Worm (Caenorhabditis elegans) whole organism, L4 larva: Measurements from ENCODE around the gene sprr-2.
A peak's percentile ranks its signal among the peaks of the same experiment; 100 is the strongest.

Experiments used
- D1046.2 ChIP-seq: fragments of 200-800 bp; sonication (Bioruptor generic); IDR thresholded peaks from 2 replicates; pipeline ENCODE4 v1.3.6; 2022; ENCODE audit warnings: missing genetic modification characterization, missing compliant biosample characterization
- T20F7.1 ChIP-seq: fragments of 200-800 bp; sonication (Bioruptor generic); optimal IDR thresholded peaks from 2 replicates; lab custom pipeline; 2018; ENCODE audit warnings: mild to moderate bottlenecking, missing genetic modification characterization, missing compliant biosample characterization
- T26A8.4 ChIP-seq: fragments of 200-800 bp; sonication (Bioruptor generic); IDR thresholded peaks from 2 replicates; pipeline ENCODE4 v1.3.6; 2022; ENCODE audit warnings: missing genetic modification characterization, missing compliant biosample characterization
- aha-1 ChIP-seq: fragments of 150-350 bp; peaks from one replicate; lab custom pipeline; 2014; ENCODE audit warnings: missing biosample characterization, missing genetic modification characterization
- aly-2 ChIP-seq: sonication (generic microtip); optimal IDR thresholded peaks from 2 replicates; lab custom pipeline; 2018; ENCODE audit warnings: missing biosample characterization, missing genetic modification characterization
- attf-4 ChIP-seq: sonication (generic microtip); optimal IDR thresholded peaks from 3 replicates; lab custom pipeline; 2017; ENCODE audit warnings: missing biosample characterization, missing genetic modification characterization
- ceh-20 ChIP-seq: fragments of 200-800 bp; sonication (Bioruptor generic); IDR thresholded peaks from 2 replicates; pipeline ENCODE4 v1.3.6; 2022; ENCODE audit warnings: missing genetic modification reagents, missing genetic modification characterization, missing compliant biosample characterization
- ceh-28 ChIP-seq: fragments of 150-350 bp; optimal IDR thresholded peaks from 2 replicates; lab custom pipeline; 2014; ENCODE audit warnings: missing biosample characterization, missing genetic modification reagents, missing genetic modification characterization
- ceh-44 ChIP-seq: fragments of 200-800 bp; sonication (Bioruptor generic); IDR thresholded peaks from 2 replicates; pipeline ENCODE4 v1.3.6; 2022; ENCODE audit warnings: missing genetic modification reagents, missing genetic modification characterization, missing compliant biosample characterization
- ceh-62 ChIP-seq: sonication (generic microtip); optimal IDR thresholded peaks from 2 replicates; lab custom pipeline; 2017; ENCODE audit warnings: missing biosample characterization, missing genetic modification characterization
- daf-12 ChIP-seq: fragments of 150-350 bp; optimal IDR thresholded peaks from 2 replicates; lab custom pipeline; 2014; ENCODE audit warnings: missing biosample characterization, missing genetic modification reagents, missing genetic modification characterization
- daf-16 ChIP-seq, 3 experiments: sonication (generic microtip); optimal IDR thresholded peaks; 2 replicates each; lab custom pipeline; 2016 to 2017; ENCODE audit warnings: missing genetic modification characterization in 3 of 3, missing genetic modification reagents in 3 of 3, mild to moderate bottlenecking in 2 of 3, missing compliant biosample characterization in 2 of 3, missing biosample characterization in 1 of 3, moderate library complexity in 1 of 3
- daf-8 ChIP-seq: fragments of 200-800 bp; sonication (Bioruptor generic); IDR thresholded peaks from 2 replicates; pipeline ENCODE4 v1.3.6; 2022; ENCODE audit warnings: missing genetic modification characterization, missing compliant biosample characterization
- dmd-6 ChIP-seq: fragments of 200-800 bp; sonication (Bioruptor generic); IDR thresholded peaks from 2 replicates; pipeline ENCODE4 v1.3.6; 2022; ENCODE audit warnings: missing genetic modification reagents, missing genetic modification characterization, missing compliant biosample characterization
- dve-1 ChIP-seq: sonication (generic microtip); optimal IDR thresholded peaks from 2 replicates; lab custom pipeline; 2017; ENCODE audit warnings: antibody characterized with exemption, mild to moderate bottlenecking, missing genetic modification characterization, missing compliant biosample characterization; ENCODE audit not compliant: insufficient read depth
- egl-43 ChIP-seq: fragments of 200-800 bp; sonication (Bioruptor generic); IDR thresholded peaks from 2 replicates; pipeline ENCODE4 v1.3.6; 2022; ENCODE audit warnings: missing genetic modification reagents, missing genetic modification characterization, missing compliant biosample characterization
- gei-8 ChIP-seq: fragments of 200-800 bp; sonication (Bioruptor generic); optimal IDR thresholded peaks from 2 replicates; lab custom pipeline; 2018; ENCODE audit warnings: mild to moderate bottlenecking, missing genetic modification characterization, missing compliant biosample characterization
- hif-1 ChIP-seq, 2 experiments: sonication (generic microtip); optimal IDR thresholded peaks; 2 replicates each; lab custom pipeline; 2016 to 2017; ENCODE audit warnings: missing compliant biosample characterization in 2 of 2, missing genetic modification characterization in 2 of 2, missing genetic modification reagents in 2 of 2, missing genotype in 2 of 2, mild to moderate bottlenecking in 1 of 2
- hlh-11 ChIP-seq: fragments of 200-800 bp; sonication (Bioruptor generic); optimal IDR thresholded peaks from 2 replicates; lab custom pipeline; 2018; ENCODE audit warnings: mild to moderate bottlenecking, missing genetic modification characterization, missing compliant biosample characterization
- hlh-30 ChIP-seq: sonication (generic microtip); optimal IDR thresholded peaks from 2 replicates; lab custom pipeline; 2017; ENCODE audit warnings: antibody characterized with exemption, mild to moderate bottlenecking, missing genetic modification characterization, missing compliant biosample characterization; ENCODE audit not compliant: insufficient read depth
- lin-29 ChIP-seq: fragments of 200-800 bp; sonication (Bioruptor generic); IDR thresholded peaks from 2 replicates; pipeline ENCODE4 v1.3.6; 2022; ENCODE audit warnings: missing genetic modification reagents, missing genetic modification characterization, missing compliant biosample characterization
- lir-3 ChIP-seq: sonication (generic microtip); optimal IDR thresholded peaks from 2 replicates; lab custom pipeline; 2016; ENCODE audit warnings: mild to moderate bottlenecking, missing genetic modification characterization, missing compliant biosample characterization
- lsy-2 ChIP-seq, 2 experiments: fragments of 150-350 bp in 1 of 2; sonication (generic microtip) in 1 of 2; optimal IDR thresholded peaks; 2 replicates each; lab custom pipeline; 2014 to 2017; ENCODE audit warnings: missing biosample characterization in 2 of 2, missing genetic modification characterization in 2 of 2
- mdl-1 ChIP-seq, 2 experiments: fragments of 150-350 bp in 1 of 2; sonication (generic microtip) in 1 of 2; optimal IDR thresholded peaks; 2 replicates each; lab custom pipeline; 2014 to 2017; ENCODE audit warnings: missing biosample characterization in 2 of 2, missing genetic modification characterization in 2 of 2
- mdt-29 ChIP-seq: fragments of 200-800 bp; sonication (Bioruptor generic); IDR thresholded peaks from 2 replicates; pipeline ENCODE4 v1.3.6; 2022; ENCODE audit warnings: missing genetic modification reagents, missing genetic modification characterization, missing compliant biosample characterization
- mep-1 ChIP-seq: fragments of 150-350 bp; sonication (generic microtip); optimal IDR thresholded peaks from 3 replicates; lab custom pipeline; 2014; ENCODE audit warnings: missing biosample characterization, missing genetic modification characterization
- mxl-3 ChIP-seq: fragments of 200-800 bp; sonication (Bioruptor generic); optimal IDR thresholded peaks from 2 replicates; lab custom pipeline; 2018; ENCODE audit warnings: mild to moderate bottlenecking, missing genetic modification characterization, missing compliant biosample characterization
- nhr-10 ChIP-seq: fragments of 150-350 bp; optimal IDR thresholded peaks from 2 replicates; lab custom pipeline; 2014; ENCODE audit warnings: missing biosample characterization, missing genetic modification characterization
- nhr-237 ChIP-seq: sonication (generic microtip); optimal IDR thresholded peaks from 2 replicates; lab custom pipeline; 2017; ENCODE audit warnings: missing biosample characterization, missing genetic modification characterization
- nhr-28 ChIP-seq: fragments of 150-350 bp; optimal IDR thresholded peaks from 2 replicates; lab custom pipeline; 2014; ENCODE audit warnings: missing biosample characterization, missing genetic modification characterization
- nhr-48 ChIP-seq: sonication (generic microtip); optimal IDR thresholded peaks from 2 replicates; lab custom pipeline; 2016; ENCODE audit warnings: mild to moderate bottlenecking, missing genetic modification characterization, missing compliant biosample characterization
- pha-4 ChIP-seq, 2 experiments: fragments of 150-350 bp in 1 of 2; fragments of 200-800 bp in 1 of 2; sonication (Bioruptor generic) in 1 of 2; IDR thresholded peaks in 1 of 2; optimal IDR thresholded peaks in 1 of 2; 2 replicates each; pipeline versions ENCODE4 v1.3.6 to Lab custom; 2014 to 2022; ENCODE audit warnings: missing genetic modification characterization in 2 of 2, missing genetic modification reagents in 2 of 2, missing biosample characterization in 1 of 2, missing compliant biosample characterization in 1 of 2
- php-3 ChIP-seq: fragments of 200-800 bp; sonication (Bioruptor generic); IDR thresholded peaks from 2 replicates; pipeline ENCODE4 v1.3.6; 2022; ENCODE audit warnings: missing genetic modification reagents, missing genetic modification characterization, missing compliant biosample characterization
- spr-1 ChIP-seq: sonication (generic microtip); optimal IDR thresholded peaks from 2 replicates; lab custom pipeline; 2016; ENCODE audit warnings: mild to moderate bottlenecking, missing genetic modification characterization, missing compliant biosample characterization
- spr-3 ChIP-seq: fragments of 200-800 bp; sonication (Bioruptor generic); optimal IDR thresholded peaks from 2 replicates; lab custom pipeline; 2018; ENCODE audit warnings: mild to moderate bottlenecking, missing genetic modification characterization, missing compliant biosample characterization
- tra-1 ChIP-seq: fragments of 200-800 bp; sonication (Bioruptor generic); IDR thresholded peaks from 2 replicates; pipeline ENCODE4 v1.3.6; 2022; ENCODE audit warnings: missing genetic modification reagents, missing genetic modification characterization, missing compliant biosample characterization
- unc-62 ChIP-seq, 3 experiments: fragments of 150-350 bp in 1 of 3; sonication (generic microtip); optimal IDR thresholded peaks in 2 of 3; peaks in 1 of 3; 1 replicate in 1 of 3; 2 replicates in 2 of 3; lab custom pipeline; 2014 to 2017; ENCODE audit warnings: missing biosample characterization in 3 of 3, missing genetic modification characterization in 3 of 3, missing genetic modification reagents in 3 of 3, missing genotype in 1 of 3
- vab-7 ChIP-seq: fragments of 200-800 bp; sonication (Bioruptor generic); IDR thresholded peaks from 2 replicates; pipeline ENCODE4 v1.3.6; 2022; ENCODE audit warnings: missing genetic modification reagents, missing genetic modification characterization, missing compliant biosample characterization
- ztf-11 ChIP-seq: fragments of 150-350 bp; optimal IDR thresholded peaks from 2 replicates; lab custom pipeline; 2014; ENCODE audit warnings: missing biosample characterization, missing genetic modification characterization
- ztf-7 ChIP-seq: fragments of 150-350 bp; optimal IDR thresholded peaks from 2 replicates; lab custom pipeline; 2014; ENCODE audit warnings: missing biosample characterization, missing genetic modification characterization

The sprr-2 gene

DNA sequence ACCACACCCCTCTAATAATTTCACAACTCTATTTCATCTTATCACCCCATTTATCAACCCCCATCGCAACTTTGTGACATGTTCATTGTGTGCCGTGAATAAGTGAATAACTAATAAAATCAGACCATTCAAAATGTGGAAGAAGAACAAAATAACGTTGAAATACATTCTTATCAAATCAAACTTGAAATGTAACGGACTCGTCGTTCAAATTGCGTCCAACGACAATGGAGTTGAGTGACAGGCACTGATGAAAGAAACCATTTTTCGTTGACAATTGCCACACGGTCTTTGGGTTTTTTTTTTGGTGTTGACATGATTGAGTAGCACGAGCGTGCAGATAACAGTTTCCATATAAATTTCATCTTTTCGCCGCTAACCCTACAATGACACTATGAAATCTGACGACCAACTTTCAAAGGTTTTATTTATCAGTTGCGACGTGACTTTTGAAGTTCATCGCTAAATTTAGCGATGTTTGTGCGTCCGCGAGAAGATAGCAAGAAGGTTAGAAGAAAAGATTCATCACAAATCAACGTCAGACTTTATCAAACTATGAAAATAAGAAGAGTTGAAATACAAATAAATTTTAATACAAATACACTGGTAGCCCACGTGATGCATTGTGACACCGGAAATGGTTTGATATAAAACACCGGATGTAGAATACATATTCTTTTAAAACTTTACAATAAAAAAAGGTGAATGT lies 9.7 kb upstream of the sprr-2 start (continued):
- no peak for TF ChIP-seq daf-12 (tag; lab: Kevin White, UChicago)
- TF ChIP-seq mep-1 (tag; lab: Kevin White, UChicago), result no peak
- no peak for TF ChIP-seq ceh-62 (tag; lab: Kevin White, UChicago)
- TF ChIP-seq egl-43 (GFP tag; lab: Robert Waterston, UW), result no peak
- TF ChIP-seq pha-4 (GFP tag; IDR thresholded peaks at IDR 0.05; lab: Robert Waterston, UW), result 0 out of 2 replicates have a peak, but pooled peaks have one; percentile 39
- no peak for TF ChIP-seq pha-4 (tag; optimal IDR thresholded peaks at IDR 0.05; lab: Kevin White, UChicago)
- TF ChIP-seq nhr-237 (tag; lab: Kevin White, UChicago), result no peak
- TF ChIP-seq daf-16 (GFP tag; optimal IDR thresholded peaks at IDR 0.05; lab: Kevin White, UChicago), result peak in 1 of 2 experiments; percentile 59
- TF ChIP-seq daf-16 (tag; optimal IDR thresholded peaks at IDR 0.05; lab: Kevin White, UChicago), result peak; percentile 77
- no peak for TF ChIP-seq spr-3
- TF ChIP-seq D1046.2 (GFP tag; lab: Robert Waterston, UW), result no peak
- peak; percentile 95 for TF ChIP-seq dmd-6 (GFP tag; lab: Robert Waterston, UW)
- TF ChIP-seq lir-3 (tag; lab: Kevin White, UChicago), result no peak
- TF ChIP-seq gei-8, result peak; percentile 39
- no peak for TF ChIP-seq spr-1
- TF ChIP-seq php-3, result peak; percentile 86
- TF ChIP-seq T26A8.4 (GFP tag; lab: Robert Waterston, UW), result 0 out of 2 replicates have a peak, but pooled peaks have one; percentile 11
- no peak for TF ChIP-seq daf-8
- TF ChIP-seq hlh-11 (tag; lab: Kevin White, UChicago), result peak; percentile 87
- no peak for TF ChIP-seq ceh-44 (GFP tag; lab: Robert Waterston, UW)
- no peak for TF ChIP-seq lsy-2 (tag; optimal IDR thresholded peaks at IDR 0.05; lab: Kevin White, UChicago)
- peak; percentile 93 for TF ChIP-seq tra-1

DNA sequence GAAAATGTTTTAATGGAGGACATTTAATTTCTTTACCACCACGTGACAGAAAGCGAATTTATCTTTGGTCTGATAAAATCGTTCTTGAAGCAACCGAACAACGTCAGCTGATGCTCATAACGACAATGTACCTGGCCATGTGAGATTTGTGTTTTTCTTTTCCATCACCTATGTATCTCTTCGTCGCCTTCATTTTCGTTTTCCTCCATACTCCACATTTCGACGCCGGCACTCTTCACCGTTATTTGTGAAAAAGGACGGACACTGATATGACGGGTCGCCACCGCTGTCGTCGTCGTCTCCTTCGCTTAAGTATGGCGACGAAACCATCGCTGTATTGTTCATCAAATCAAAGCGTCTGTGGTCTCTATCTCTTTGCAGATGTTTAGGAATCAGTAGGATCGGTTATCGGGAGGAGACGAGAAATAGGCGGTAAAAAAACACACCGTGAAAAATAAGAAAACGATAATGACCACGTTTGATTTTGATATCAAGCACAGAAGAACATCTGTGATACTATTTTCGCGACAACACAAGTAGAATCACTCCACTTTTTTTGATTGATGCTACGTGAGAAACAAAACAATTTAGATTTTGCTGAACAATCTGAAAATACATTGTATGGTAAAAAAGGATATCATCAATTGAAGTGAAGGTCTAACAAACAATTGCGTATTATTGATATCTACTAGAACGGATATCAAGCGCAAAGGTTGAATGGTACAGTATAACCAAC lies 6.3 kb upstream of the sprr-2 start:
- no peak for TF ChIP-seq D1046.2 (GFP tag; lab: Robert Waterston, UW)
- peak; percentile 70 for TF ChIP-seq dmd-6 (GFP tag; lab: Robert Waterston, UW)
- peak; percentile 61 for TF ChIP-seq nhr-28
- peak in 1 of 2 experiments; percentile 90 for TF ChIP-seq unc-62 (GFP tag; optimal IDR thresholded peaks at IDR 0.05 in 1 of 2; lab: Kevin White, UChicago)
- no peak for TF ChIP-seq unc-62 (tag; optimal IDR thresholded peaks at IDR 0.05; lab: Kevin White, UChicago)
- TF ChIP-seq hif-1 (tag; optimal IDR thresholded peaks at IDR 0.05; lab: Kevin White, UChicago), result peak; percentile 34 to 74
- TF ChIP-seq daf-16 (GFP tag; optimal IDR thresholded peaks at IDR 0.05; lab: Kevin White, UChicago), result no peak
- TF ChIP-seq daf-16 (tag; optimal IDR thresholded peaks at IDR 0.05; lab: Kevin White, UChicago), result peak; percentile 59
- peak; percentile 34 for TF ChIP-seq nhr-10 (tag; lab: Kevin White, UChicago)
- no peak for TF ChIP-seq ceh-28 (tag; lab: Kevin White, UChicago)
- peak; percentile 53 for TF ChIP-seq nhr-48
- peak; percentile 64 for TF ChIP-seq aha-1
- TF ChIP-seq hlh-11 (tag; lab: Kevin White, UChicago), result peak; percentile 82
- no peak for TF ChIP-seq aly-2 (tag; lab: Kevin White, UChicago)
- TF ChIP-seq dve-1 (tag; lab: Kevin White, UChicago), result peak; percentile 18
- no peak for TF ChIP-seq T26A8.4 (GFP tag; lab: Robert Waterston, UW)
- TF ChIP-seq hlh-30, result peak; percentile 77
- no peak for TF ChIP-seq ztf-7 (tag; lab: Kevin White, UChicago)
- TF ChIP-seq lin-29 (GFP tag; lab: Robert Waterston, UW), result no peak
- TF ChIP-seq vab-7 (GFP tag; lab: Robert Waterston, UW), result no peak
- TF ChIP-seq mdt-29, result no peak
- 0 out of 2 replicates have a peak, but pooled peaks have one; percentile 35 for TF ChIP-seq tra-1
- no peak for TF ChIP-seq attf-4 (tag; lab: Kevin White, UChicago)
- TF ChIP-seq mxl-3 (GFP tag; lab: Kevin White, UChicago), result peak; percentile 65
- no peak for TF ChIP-seq ztf-11 (tag; lab: Kevin White, UChicago)
- TF ChIP-seq php-3, result peak; percentile 40; the same call in 1 of the 2 replicates
- no peak for TF ChIP-seq ceh-20
- TF ChIP-seq mdl-1 (tag; optimal IDR thresholded peaks at IDR 0.05; lab: Kevin White, UChicago), result peak in 1 of 2 experiments; percentile 61
- no peak for TF ChIP-seq T20F7.1 (GFP tag; lab: Kevin White, UChicago)
- TF ChIP-seq, all 104 proteins: peak for 15
